Worm (Caenorhabditis elegans) whole organism, midembryonic: Measurements from ENCODE around the gene pvf-1.

Experiments
- flt-1 ChIP-seq: fragments of 200-800 bp; sonication (Bioruptor generic); IDR thresholded peaks from 2 replicates; pipeline ENCODE4 v1.3.6; 2022; ENCODE audit warnings: missing genetic modification characterization, missing compliant biosample characterization
- med-1 ChIP-seq: sonication (generic microtip); optimal IDR thresholded peaks from 2 replicates; lab custom pipeline; 2017; ENCODE audit warnings: missing genetic modification characterization, mild to moderate bottlenecking, missing compliant biosample characterization, antibody characterized with exemption, missing genetic modification reagents; ENCODE audit not compliant: insufficient read depth

DNA sequence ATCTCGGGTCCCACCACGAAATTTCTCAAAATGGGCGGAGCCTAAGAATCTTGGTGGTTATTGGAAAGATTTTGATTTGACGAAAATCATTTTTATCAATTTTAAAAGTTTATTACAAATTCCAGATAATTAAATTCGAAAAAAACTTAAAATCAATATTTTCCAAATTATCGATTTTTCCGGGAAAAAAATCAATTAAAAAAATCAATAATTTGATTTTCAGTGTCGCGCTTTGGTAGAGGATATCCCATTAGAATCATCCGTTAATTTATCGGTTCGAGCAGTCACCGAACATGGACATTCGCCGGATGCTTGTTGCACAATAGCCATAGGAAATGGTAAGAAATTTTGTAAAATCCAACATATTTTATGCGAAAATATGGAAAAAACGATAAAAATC is 30.7 kb downstream of the pvf-1 start:
- TF ChIP-seq flt-1 (GFP tag; lab: Robert Waterston, UW), result no peak
- TF ChIP-seq med-1 (GFP tag; lab: Kevin White, UChicago), result no peak
